Fruit fly (Drosophila melanogaster) whole organism, embryonic: ENCODE results near the gene rempA.

Experiments used
- Aef1 ChIP-seq: fragments of 200-800 bp; sonication (Bioruptor generic); IDR thresholded peaks from 3 replicates; pipeline ENCODE4 v1.3.6; 2022; ENCODE audit warnings: missing biosample characterization, missing genetic modification characterization
- BtbVII ChIP-seq: fragments of 200-800 bp; sonication (Bioruptor generic); optimal IDR thresholded peaks from 3 replicates; lab custom pipeline; 2017; ENCODE audit warnings: missing biosample characterization, mild to moderate bottlenecking, missing genetic modification characterization
- CG10654 ChIP-seq: fragments of 200-800 bp; sonication (Bioruptor generic); optimal IDR thresholded peaks from 2 replicates; lab custom pipeline; 2016; ENCODE audit warnings: missing biosample characterization, missing genetic modification characterization
- CG11093 ChIP-seq: fragments of 200-800 bp; sonication (Bioruptor generic); IDR thresholded peaks from 3 replicates; pipeline ENCODE4 v1.3.6; 2022; ENCODE audit warnings: missing biosample characterization, missing genetic modification characterization
- CG13123 ChIP-seq: fragments of 200-800 bp; sonication (Bioruptor generic); optimal IDR thresholded peaks from 2 replicates; lab custom pipeline; 2016; ENCODE audit warnings: missing biosample characterization, missing genetic modification characterization
- CG1602 ChIP-seq: fragments of 200-800 bp; sonication (Bioruptor generic); optimal IDR thresholded peaks from 3 replicates; lab custom pipeline; 2016; ENCODE audit warnings: missing biosample characterization, missing genetic modification characterization
- CG17361 ChIP-seq: fragments of 200-800 bp; sonication (Bioruptor generic); IDR thresholded peaks from 3 replicates; pipeline ENCODE4 v1.3.6; 2022; ENCODE audit warnings: missing biosample characterization, missing genetic modification characterization
- CG18262 ChIP-seq: fragments of 200-800 bp; optimal IDR thresholded peaks from 3 replicates; lab custom pipeline; 2019; ENCODE audit warnings: missing biosample characterization, mild to moderate bottlenecking, missing genetic modification characterization, moderate library complexity
- CG1832 ChIP-seq: fragments of 200-800 bp; sonication (Bioruptor generic); optimal IDR thresholded peaks from 2 replicates; lab custom pipeline; 2017; ENCODE audit warnings: missing biosample characterization, mild to moderate bottlenecking, missing genetic modification characterization, inconsistent platforms
- CG2120 ChIP-seq: fragments of 200-800 bp; sonication (Bioruptor generic); optimal IDR thresholded peaks from 3 replicates; lab custom pipeline; 2016; ENCODE audit warnings: missing biosample characterization, missing genetic modification characterization
- CG3065 ChIP-seq: fragments of 200-800 bp; sonication (Bioruptor generic); optimal IDR thresholded peaks from 2 replicates; lab custom pipeline; 2016; ENCODE audit warnings: missing biosample characterization, missing genetic modification characterization
- CG31388 ChIP-seq: fragments of 200-800 bp; sonication (Bioruptor generic); optimal IDR thresholded peaks from 2 replicates; lab custom pipeline; 2016; ENCODE audit warnings: missing biosample characterization, missing genetic modification characterization
- CG31441 ChIP-seq: fragments of 200-800 bp; sonication (Bioruptor generic); IDR thresholded peaks from 2 replicates; pipeline ENCODE4 v1.3.6; 2022; ENCODE audit warnings: missing biosample characterization, missing genetic modification characterization
- CG33557 ChIP-seq: fragments of 200-800 bp; sonication (Bioruptor generic); optimal IDR thresholded peaks from 2 replicates; lab custom pipeline; 2019; ENCODE audit warnings: missing biosample characterization, mild to moderate bottlenecking, missing genetic modification characterization, moderate library complexity
- CG3407 ChIP-seq: fragments of 200-800 bp; sonication (Bioruptor generic); optimal IDR thresholded peaks from 2 replicates; lab custom pipeline; 2018; ENCODE audit warnings: missing biosample characterization, mild to moderate bottlenecking, missing genetic modification characterization
- CG3726 ChIP-seq: fragments of 200-800 bp; sonication (Bioruptor generic); IDR thresholded peaks from 3 replicates; pipeline ENCODE4, ENCODE4 v1.3.6; 2022; ENCODE audit warnings: missing biosample characterization, missing genetic modification characterization
- CG4404 ChIP-seq: fragments of 200-800 bp; sonication (Bioruptor generic); IDR thresholded peaks from 2 replicates; pipeline ENCODE4 v1.3.6; 2022; ENCODE audit warnings: missing biosample characterization, missing genetic modification characterization
- CG6254 ChIP-seq: fragments of 200-800 bp; sonication (Bioruptor generic); optimal IDR thresholded peaks from 3 replicates; lab custom pipeline; 2017; ENCODE audit warnings: mild to moderate bottlenecking, missing biosample characterization, missing genetic modification reagents, missing genetic modification characterization
- CG6683 ChIP-seq: fragments of 200-800 bp; sonication (Bioruptor generic); optimal IDR thresholded peaks from 2 replicates; lab custom pipeline; 2017; ENCODE audit warnings: missing biosample characterization, mild to moderate bottlenecking, missing genetic modification characterization, missing genetic modification reagents
- CG7271 ChIP-seq: fragments of 200-800 bp; sonication (Bioruptor generic); optimal IDR thresholded peaks from 2 replicates; lab custom pipeline; 2018; ENCODE audit warnings: missing biosample characterization, mild to moderate bottlenecking, missing genetic modification characterization, moderate library complexity
- CG7372 ChIP-seq: fragments of 200-800 bp; sonication (Bioruptor generic); IDR thresholded peaks from 2 replicates; pipeline ENCODE4 v1.3.6; 2022; ENCODE audit warnings: missing biosample characterization, missing genetic modification characterization
- CG9727 ChIP-seq: fragments of 200-800 bp; sonication (Bioruptor generic); optimal IDR thresholded peaks from 3 replicates; lab custom pipeline; 2017; ENCODE audit warnings: missing biosample characterization, mild to moderate bottlenecking, missing genetic modification characterization
- Camta ChIP-seq: fragments of 200-800 bp; sonication (Bioruptor generic); optimal IDR thresholded peaks from 2 replicates; lab custom pipeline; 2016; ENCODE audit warnings: missing biosample characterization, missing genetic modification characterization
- Doc3 ChIP-seq: fragments of 200-800 bp; sonication (Bioruptor generic); IDR thresholded peaks from 3 replicates; pipeline ENCODE4 v1.3.6; 2022; ENCODE audit warnings: missing biosample characterization, missing genetic modification characterization; ENCODE audit not compliant: partially characterized antibody
- Fer1 ChIP-seq: fragments of 200-800 bp; sonication (Bioruptor generic); optimal IDR thresholded peaks from 2 replicates; lab custom pipeline; 2017; ENCODE audit warnings: missing biosample characterization, mild to moderate bottlenecking, missing genetic modification characterization
- H2.0 ChIP-seq: fragments of 200-800 bp; sonication (Bioruptor generic); IDR thresholded peaks from 2 replicates; pipeline ENCODE4 v1.3.6; 2022; ENCODE audit warnings: missing biosample characterization, missing genetic modification characterization
- Lhr ChIP-seq: fragments of 200-800 bp; sonication (Bioruptor generic); optimal IDR thresholded peaks from 3 replicates; lab custom pipeline; 2017; ENCODE audit warnings: mild to moderate bottlenecking, missing biosample characterization, missing genetic modification reagents, missing genetic modification characterization
- Med ChIP-seq: fragments of 200-800 bp; sonication (Bioruptor generic); peaks from one replicate; lab custom pipeline; 2016; ENCODE audit warnings: missing biosample characterization, missing genetic modification characterization, mild to moderate bottlenecking, inconsistent platforms, moderate library complexity
- Meics ChIP-seq: fragments of 200-800 bp; sonication (Bioruptor generic); optimal IDR thresholded peaks from 2 replicates; lab custom pipeline; 2017; ENCODE audit warnings: missing biosample characterization, mild to moderate bottlenecking, missing genetic modification characterization
- Rfx ChIP-seq: fragments of 200-800 bp; sonication (Bioruptor generic); IDR thresholded peaks from 2 replicates; pipeline ENCODE4 v1.3.6; 2022; ENCODE audit warnings: missing biosample characterization, missing genetic modification characterization
- ap ChIP-seq: fragments of 200-800 bp; sonication (Bioruptor generic); IDR thresholded peaks from 2 replicates; pipeline ENCODE4 v1.3.6; 2022; ENCODE audit warnings: missing biosample characterization, missing genetic modification characterization
- ase ChIP-seq: fragments of 200-800 bp; sonication (Bioruptor generic); IDR thresholded peaks from 3 replicates; pipeline ENCODE4 v1.3.6; 2022; ENCODE audit warnings: missing biosample characterization, missing genetic modification characterization
- bab2 ChIP-seq: fragments of 200-800 bp; sonication (Bioruptor generic); optimal IDR thresholded peaks from 2 replicates; lab custom pipeline; 2016; ENCODE audit warnings: missing biosample characterization, missing genetic modification characterization
- bcd ChIP-seq: fragments of 200-800 bp; sonication (Bioruptor generic); optimal IDR thresholded peaks from 2 replicates; lab custom pipeline; 2017; ENCODE audit warnings: missing biosample characterization, mild to moderate bottlenecking, missing genetic modification characterization
- br ChIP-seq: fragments of >200 bp; optimal IDR thresholded peaks from 2 replicates; lab custom pipeline; 2017
- caup ChIP-seq: fragments of 200-800 bp; sonication (Bioruptor generic); optimal IDR thresholded peaks from 3 replicates; lab custom pipeline; 2017; ENCODE audit warnings: missing biosample characterization, mild to moderate bottlenecking, missing genetic modification characterization, moderate library complexity; ENCODE audit not compliant: severe bottlenecking
- dimm ChIP-seq: fragments of 200-800 bp; sonication (Bioruptor generic); IDR thresholded peaks from 2 replicates; pipeline ENCODE4 v1.3.6; 2022; ENCODE audit warnings: missing biosample characterization, missing genetic modification characterization
- eyg ChIP-seq: fragments of 200-800 bp; sonication (Bioruptor generic); optimal IDR thresholded peaks from 3 replicates; lab custom pipeline; 2016; ENCODE audit warnings: missing biosample characterization, missing genetic modification characterization
- fd102C ChIP-seq: fragments of 200-800 bp; sonication (Bioruptor generic); optimal IDR thresholded peaks from 2 replicates; lab custom pipeline; 2018; ENCODE audit warnings: missing biosample characterization, mild to moderate bottlenecking, missing genetic modification characterization, moderate library complexity
- gro ChIP-seq: fragments of 200-800 bp; sonication (Bioruptor generic); optimal IDR thresholded peaks from 2 replicates; lab custom pipeline; 2016; ENCODE audit warnings: missing biosample characterization, missing genetic modification characterization
- hb ChIP-seq: fragments of 200-800 bp; sonication (Bioruptor generic); IDR thresholded peaks from 3 replicates; pipeline ENCODE4 v1.3.6; 2022; ENCODE audit warnings: missing biosample characterization, missing genetic modification characterization; ENCODE audit not compliant: partially characterized antibody
- hkb ChIP-seq, 2 experiments: fragments of 200-800 bp in 1 of 2; fragments of >200 bp in 1 of 2; sonication (Bioruptor generic) in 1 of 2; IDR thresholded peaks in 1 of 2; optimal IDR thresholded peaks in 1 of 2; 2 replicates each; pipeline versions ENCODE4 v1.3.6 to Lab custom; 2017 to 2022; ENCODE audit warnings: missing biosample characterization in 1 of 2, missing genetic modification characterization in 1 of 2
- insv ChIP-seq, 2 experiments: fragments of 200-800 bp; sonication (Bioruptor generic); optimal IDR thresholded peaks; 3 replicates each; lab custom pipeline; 2016 to 2018; ENCODE audit warnings: missing biosample characterization in 2 of 2, missing genetic modification characterization in 2 of 2
- kni ChIP-seq: fragments of 200-800 bp; sonication (Bioruptor generic); optimal IDR thresholded peaks from 3 replicates; lab custom pipeline; 2017; ENCODE audit warnings: mild to moderate bottlenecking, missing biosample characterization, missing genetic modification reagents, missing genetic modification characterization
- lov ChIP-seq, 2 experiments: fragments of 200-800 bp in 1 of 2; fragments of >200 bp in 1 of 2; sonication (Bioruptor generic) in 1 of 2; IDR thresholded peaks in 1 of 2; optimal IDR thresholded peaks in 1 of 2; 2 replicates in 1 of 2; 3 replicates in 1 of 2; pipeline versions ENCODE4 v1.3.6 to Lab custom; 2017 to 2022; ENCODE audit warnings: missing biosample characterization in 1 of 2, missing genetic modification characterization in 1 of 2
- nmo ChIP-seq: fragments of 200-800 bp; sonication (Bioruptor generic); optimal IDR thresholded peaks from 2 replicates; lab custom pipeline; 2018; ENCODE audit warnings: missing biosample characterization, mild to moderate bottlenecking, missing genetic modification characterization, moderate library complexity
- pfk ChIP-seq: fragments of 200-800 bp; sonication (Bioruptor generic); optimal IDR thresholded peaks from 2 replicates; lab custom pipeline; 2018; ENCODE audit warnings: missing biosample characterization, mild to moderate bottlenecking, missing genetic modification characterization, moderate library complexity
- sisA ChIP-seq: fragments of 200-800 bp; sonication (Bioruptor generic); IDR thresholded peaks from 2 replicates; pipeline ENCODE4 v1.3.6; 2022; ENCODE audit warnings: missing biosample characterization, missing genetic modification characterization
- sr ChIP-seq: fragments of 200-800 bp; sonication (Bioruptor generic); IDR thresholded peaks from 3 replicates; pipeline ENCODE4 v1.3.6; 2022; ENCODE audit warnings: missing biosample characterization, missing genetic modification characterization
- toy ChIP-seq: fragments of 200-800 bp; sonication (Bioruptor generic); IDR thresholded peaks from 2 replicates; pipeline ENCODE4 v1.3.6; 2022; ENCODE audit warnings: missing biosample characterization, missing genetic modification characterization

The rempA gene

dm6 chr2L:574226-574625 lies 14.1 kb upstream of the rempA start, which contains the start of the genes Ipk2 and cold (continued):
- TF ChIP-seq br (lab: Kevin White, UChicago) (no peak), Lhr (GFP tag; lab: Kevin White, UChicago) (peak; percentile 57), bab2 (peak; percentile 78), gro (GFP tag; lab: Kevin White, UChicago) (no peak), dimm (GFP tag; lab: Robert Waterston, UW) (no peak), sr (no peak), CG10654 (GFP tag; lab: Kevin White, UChicago) (peak; percentile 60), eyg (GFP tag; lab: Kevin White, UChicago) (peak; percentile 76), CG2120 (GFP tag; lab: Kevin White, UChicago) (peak; percentile 90), caup (peak; percentile 87), CG6254 (GFP tag; lab: Kevin White, UChicago) (peak; percentile 4), sisA (GFP tag; lab: Robert Waterston, UW) (peak; percentile 70), CG7372 (GFP tag; lab: Robert Waterston, UW) (peak; percentile 66), Fer1 (no peak), Med (GFP tag; lab: Kevin White, UChicago) (peak; percentile 97), CG11093 (GFP tag; lab: Robert Waterston, UW) (peak; percentile 48; the same call in 1 of the 3 replicates), Meics (GFP tag; lab: Kevin White, UChicago) (peak; percentile 83), pfk (GFP tag; lab: Kevin White, UChicago) (no peak), bcd (peak; percentile 84), CG31441 (GFP tag; lab: Robert Waterston, UW) (no peak; the same call in 1 of the 2 replicates), ase (GFP tag; lab: Robert Waterston, UW) (no peak), CG31388 (GFP tag; lab: Kevin White, UChicago) (peak; percentile 25), fd102C (GFP tag; lab: Kevin White, UChicago) (peak; percentile 42), insv (GFP tag; optimal IDR thresholded peaks at IDR 0.05; lab: Kevin White, UChicago) (peak in 1 of 2 experiments; percentile 40), CG3407 (GFP tag; lab: Kevin White, UChicago) (peak; percentile 67), CG33557 (peak; percentile 68), nmo (GFP tag; lab: Kevin White, UChicago) (peak; percentile 90), Aef1 (peak; percentile 69; the same call in 2 of the 3 replicates), toy (0 out of 2 replicates have a peak, but pooled peaks have one; percentile 29), hkb (optimal IDR thresholded peaks at IDR 0.05; lab: Kevin White, UChicago) (peak; percentile 92), hkb (GFP tag; IDR thresholded peaks at IDR 0.05; lab: Robert Waterston, UW) (peak; percentile 67), CG1602 (GFP tag; lab: Kevin White, UChicago) (peak; percentile 72), lov (optimal IDR thresholded peaks at IDR 0.05; lab: Kevin White, UChicago) (no peak), lov (GFP tag; IDR thresholded peaks at IDR 0.05; lab: Robert Waterston, UW) (peak; percentile 51; the same call in 1 of the 3 replicates), CG13123 (GFP tag; lab: Kevin White, UChicago) (peak; percentile 62), BtbVII (peak; percentile 67), CG17361 (GFP tag; lab: Robert Waterston, UW) (peak; percentile 87), Doc3 (GFP tag; lab: Robert Waterston, UW) (no peak), H2.0 (GFP tag; lab: Robert Waterston, UW) (peak; percentile 59), CG1832 (GFP tag; lab: Kevin White, UChicago) (no peak), CG7271 (no peak), CG18262 (tag; lab: Kevin White, UChicago) (peak; percentile 73), hb (GFP tag; lab: Robert Waterston, UW) (no peak), CG6683 (GFP tag; lab: Kevin White, UChicago) (peak; percentile 66), Camta (GFP tag; lab: Kevin White, UChicago) (peak; percentile 78), ap (GFP tag; lab: Robert Waterston, UW) (no peak), kni (GFP tag; lab: Kevin White, UChicago) (peak; percentile 68), Rfx (GFP tag; lab: Robert Waterston, UW) (peak; percentile 90), CG3065 (peak; percentile 68), CG4404 (GFP tag; lab: Robert Waterston, UW) (peak; percentile 80), CG3726 (peak; percentile 33; the same call in 1 of the 3 replicates), CG9727 (peak; percentile 81)
